Worm (Caenorhabditis elegans): ENCODE data around the gene Y73B6BL.23.

ce11 chrIV:6443018-6443417, 24.1 kb upstream of the Y73B6BL.23 start:
- no peak for TF ChIP-seq him-1 (tag; optimal IDR thresholded peaks at IDR 0.05)
- no peak for TF ChIP-seq dao-5 (tag; optimal IDR thresholded peaks at IDR 0.05)
